Fruit fly (Drosophila melanogaster) whole organism: Measurements from ENCODE around the gene CG31288.

Experiments used
- CG8478 ChIP-seq: fragments of >200 bp; optimal IDR thresholded peaks from 2 replicates; lab custom pipeline; 2018; ENCODE audit warnings: inconsistent platforms
- Dll ChIP-seq: fragments of >200 bp; optimal IDR thresholded peaks from 2 replicates; lab custom pipeline; 2017
- EcR ChIP-seq, 2 experiments: fragments of >200 bp; optimal IDR thresholded peaks; 2 replicates each; lab custom pipeline; 2017; ENCODE audit warnings: missing biosample characterization in 2 of 2, missing genetic modification characterization in 2 of 2, missing genetic modification reagents in 2 of 2
- pan ChIP-seq: fragments of >200 bp; optimal IDR thresholded peaks from 2 replicates; lab custom pipeline; 2017
- psq ChIP-seq: fragments of >200 bp; optimal IDR thresholded peaks from 2 replicates; lab custom pipeline; 2017
- usp ChIP-seq: fragments of >200 bp; optimal IDR thresholded peaks from 2 replicates; lab custom pipeline; 2017; ENCODE audit warnings: missing biosample characterization, missing genetic modification characterization, mixed read lengths

CG31288 gene

DNA sequence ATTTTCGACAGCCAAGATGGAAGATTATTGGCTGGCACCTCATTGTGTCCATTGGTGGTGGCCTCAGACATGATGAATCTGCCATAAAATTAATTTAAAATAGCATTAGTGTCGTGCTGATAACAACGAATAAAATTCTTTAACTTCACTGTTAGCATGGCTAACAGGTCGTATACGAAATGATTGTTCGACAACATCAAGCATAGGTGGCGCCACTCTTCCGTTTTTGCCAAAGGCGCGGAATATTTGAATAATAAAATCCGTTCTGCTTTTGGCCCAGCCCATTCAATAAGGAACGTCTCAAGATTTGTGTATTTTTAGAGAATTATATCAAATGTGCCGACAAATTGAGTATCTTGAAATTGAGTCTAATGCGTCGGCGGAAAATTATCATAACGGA is 13.2 kb upstream of the CG31288 start:
- TF ChIP-seq EcR (GFP tag; optimal IDR thresholded peaks at IDR 0.05; lab: Kevin White, UChicago) (no peak), psq (lab: Kevin White, UChicago) (no peak)

DNA sequence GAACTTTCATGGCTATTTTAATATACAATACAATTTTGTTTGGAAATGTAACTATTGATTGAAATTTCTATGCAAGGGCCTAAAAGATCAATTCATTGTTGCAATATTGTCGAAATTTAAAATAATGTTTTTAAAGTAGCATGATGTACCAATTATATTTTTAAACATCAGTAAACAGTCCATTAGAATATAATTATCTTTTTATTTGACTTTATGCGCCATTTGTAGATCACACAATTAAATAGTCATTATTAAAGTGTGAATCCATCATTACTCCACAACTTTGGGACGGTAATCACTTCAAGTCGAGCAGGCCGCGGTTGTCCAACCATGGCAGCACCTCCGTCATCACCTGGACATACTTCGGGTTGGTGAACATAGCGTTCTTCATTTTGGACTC is 11.5 kb upstream of the CG31288 start, which contains the start of gene CG31099:
Gene CG31099 (minus strand): TSS at position 101 of the 400 bp plus-strand sequence.
- TF ChIP-seq CG8478 (lab: Kevin White, UChicago) (no peak), usp (GFP tag; lab: Kevin White, UChicago) (no peak), psq (lab: Kevin White, UChicago) (no peak), pan (lab: Kevin White, UChicago) (no peak), EcR (GFP tag; optimal IDR thresholded peaks at IDR 0.05; lab: Kevin White, UChicago) (no peak), Dll (lab: Kevin White, UChicago) (no peak)

DNA sequence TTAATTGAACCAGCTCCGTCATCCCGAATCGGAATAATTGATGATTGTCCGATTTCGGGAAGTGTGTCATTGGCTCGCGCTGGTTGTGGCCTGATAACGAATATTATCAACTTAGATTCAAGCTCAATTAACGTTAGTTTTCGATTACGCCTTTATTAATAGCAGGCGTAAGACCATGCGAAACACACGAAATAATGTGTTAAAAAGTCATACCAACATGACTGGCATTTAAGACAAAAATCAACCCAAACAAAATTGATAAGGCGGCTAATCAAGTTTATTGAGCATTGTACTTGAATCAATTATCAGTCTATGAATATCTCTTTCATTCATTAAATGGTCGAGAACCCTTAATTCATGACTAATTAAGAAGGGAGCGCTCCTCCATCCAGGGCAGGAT is 9.8 kb upstream of the CG31288 start:
- no peak for TF ChIP-seq pan (lab: Kevin White, UChicago)
- no peak for TF ChIP-seq EcR (GFP tag; optimal IDR thresholded peaks at IDR 0.05; lab: Kevin White, UChicago)
- no peak for TF ChIP-seq psq (lab: Kevin White, UChicago)
- TF ChIP-seq usp (GFP tag; lab: Kevin White, UChicago), result no peak
- no peak for TF ChIP-seq Dll (lab: Kevin White, UChicago)
- TF ChIP-seq CG8478 (lab: Kevin White, UChicago), result no peak

DNA sequence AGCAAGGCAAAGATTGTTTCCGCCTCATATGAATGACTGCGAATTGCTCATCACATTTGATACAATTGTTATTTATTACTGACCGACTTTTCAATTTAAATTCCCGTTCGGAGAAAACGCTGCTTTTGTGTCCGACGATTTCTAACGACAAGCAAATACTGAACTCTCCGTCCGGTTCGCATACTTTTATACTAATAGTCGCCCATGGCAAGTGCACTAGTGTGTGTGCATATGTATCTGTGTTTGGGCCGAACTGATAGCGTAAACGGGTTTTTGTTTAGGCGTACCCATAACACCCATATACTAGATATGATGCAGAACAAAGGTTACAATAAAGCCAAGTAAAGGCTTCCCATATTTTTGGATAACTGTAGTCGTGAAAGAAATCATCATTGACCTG is 8.9 kb upstream of the CG31288 start, which contains the start of gene CG10550:
Gene CG10550 (minus strand): TSS at position 164 of the 400 bp plus-strand sequence.
- TF ChIP-seq CG8478 (lab: Kevin White, UChicago) (no peak), pan (lab: Kevin White, UChicago) (no peak), usp (GFP tag; lab: Kevin White, UChicago) (no peak), psq (lab: Kevin White, UChicago) (no peak), Dll (lab: Kevin White, UChicago) (no peak), EcR (GFP tag; optimal IDR thresholded peaks at IDR 0.05; lab: Kevin White, UChicago) (no peak)

DNA sequence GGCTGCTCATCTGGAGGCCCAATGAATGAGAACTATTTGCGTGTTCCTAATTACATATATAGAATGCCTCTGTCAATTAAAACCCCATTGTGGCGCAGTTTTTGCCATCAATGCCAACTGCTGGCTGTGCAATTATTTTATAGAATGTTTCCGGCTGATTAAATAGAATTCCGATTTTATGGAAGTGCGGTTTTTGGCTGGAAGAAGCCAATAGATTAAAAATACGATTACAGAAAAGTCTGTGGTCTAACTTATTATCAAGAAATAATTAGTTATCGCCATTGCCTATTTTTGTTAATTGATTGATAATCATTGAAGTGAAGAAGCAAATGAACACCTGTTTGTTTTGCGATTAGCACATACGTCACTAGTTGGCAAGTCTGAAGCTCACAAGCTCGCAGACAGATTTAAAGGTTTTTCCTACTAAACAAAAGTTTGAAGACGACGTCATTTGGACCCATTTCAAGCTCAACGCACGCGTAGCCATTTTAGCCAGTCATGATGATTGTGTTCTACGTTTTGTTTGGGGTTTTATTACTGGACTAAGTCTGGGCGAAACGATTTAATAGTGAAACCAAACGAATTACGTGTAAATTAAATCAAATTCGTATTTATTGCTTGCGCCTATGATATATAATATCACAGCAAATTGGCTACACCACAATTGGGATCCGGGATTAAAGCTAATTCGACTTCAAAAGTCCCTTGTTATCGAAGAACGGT is 6.6 kb upstream of the CG31288 start:
- TF ChIP-seq usp (GFP tag; lab: Kevin White, UChicago), result no peak
- no peak for TF ChIP-seq pan (lab: Kevin White, UChicago)
- TF ChIP-seq psq (lab: Kevin White, UChicago), result no peak
- TF ChIP-seq Dll (lab: Kevin White, UChicago), result no peak
- no peak for TF ChIP-seq EcR (GFP tag; optimal IDR thresholded peaks at IDR 0.05; lab: Kevin White, UChicago)

DNA sequence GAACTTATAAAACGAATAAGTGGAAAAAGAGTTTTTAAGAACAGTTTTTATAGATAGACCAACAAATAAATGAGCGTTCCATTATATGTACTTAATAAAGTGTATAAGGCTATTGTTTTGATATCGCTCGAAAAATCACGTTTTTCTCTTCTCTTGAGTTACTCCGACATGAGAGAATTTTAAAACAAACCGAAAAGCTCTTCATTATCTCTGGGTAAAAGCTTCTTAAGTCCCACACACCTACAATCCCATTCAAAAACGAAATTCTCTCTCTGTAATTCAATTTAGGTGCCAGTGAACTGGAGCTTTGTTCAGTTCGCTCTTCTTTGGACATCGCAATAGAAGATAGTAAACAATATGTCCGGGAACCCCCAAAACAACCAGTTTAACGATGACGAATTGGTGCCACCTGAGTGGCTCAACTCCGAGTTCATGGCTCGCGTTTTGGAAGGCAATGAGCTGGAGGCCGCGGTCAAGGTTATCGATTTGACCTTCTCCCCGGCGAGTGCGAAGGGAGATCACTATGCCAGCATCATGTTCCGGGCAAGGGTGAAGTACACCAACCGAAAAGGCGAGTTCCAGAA is 4.6 kb upstream of the CG31288 start, which contains the start of gene CG31436:
Gene CG31436 (plus strand): TSS at position 281 of the 584 bp plus-strand sequence.
- no peak for TF ChIP-seq pan (lab: Kevin White, UChicago)
- TF ChIP-seq EcR (GFP tag; optimal IDR thresholded peaks at IDR 0.05; lab: Kevin White, UChicago), result no peak
- no peak for TF ChIP-seq psq (lab: Kevin White, UChicago)

DNA sequence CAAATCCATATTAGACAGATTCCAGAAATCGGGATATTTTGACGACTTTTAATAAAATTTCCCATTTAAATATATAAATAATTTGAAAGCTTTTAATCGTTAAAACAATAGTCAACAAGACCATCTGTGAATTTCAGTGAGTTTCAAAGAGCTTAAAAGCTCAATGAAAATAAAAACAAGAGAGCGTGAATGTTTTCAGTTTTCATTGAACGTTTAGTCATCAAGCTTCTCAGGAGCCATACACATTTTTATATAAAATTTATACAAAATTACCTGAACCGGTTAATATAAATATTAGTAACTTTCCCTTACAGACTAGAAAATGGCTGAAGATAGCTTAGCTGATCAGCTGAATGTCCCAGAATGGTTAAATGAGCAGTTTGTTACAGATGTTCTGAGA is 2.9 kb upstream of the CG31288 start, which contains the start of gene CG31370:
Gene CG31370 (plus strand): TSS at position 226 of the 400 bp plus-strand sequence.
- TF ChIP-seq Dll (lab: Kevin White, UChicago) (no peak), CG8478 (lab: Kevin White, UChicago) (no peak), pan (lab: Kevin White, UChicago) (no peak), EcR (GFP tag; optimal IDR thresholded peaks at IDR 0.05; lab: Kevin White, UChicago) (no peak), usp (GFP tag; lab: Kevin White, UChicago) (no peak), psq (lab: Kevin White, UChicago) (no peak)

DNA sequence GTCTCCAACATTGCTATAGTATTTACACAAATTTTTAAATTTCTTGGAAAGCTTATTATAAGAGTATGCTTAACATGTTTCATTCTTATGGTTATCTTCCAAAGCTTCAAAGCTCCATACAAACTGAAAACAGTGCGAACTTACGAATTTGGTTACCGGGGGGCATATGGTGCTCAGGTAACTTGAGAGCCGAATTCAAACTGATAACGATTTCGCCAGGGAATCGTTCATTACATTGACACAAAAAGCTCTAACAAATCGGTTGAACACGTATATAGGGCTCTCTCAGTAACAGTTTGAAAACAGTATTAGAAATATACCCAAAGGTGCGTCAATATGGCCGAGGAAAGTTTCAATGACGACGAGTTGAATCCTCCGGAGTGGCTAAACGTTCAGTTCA is 1.2 kb upstream of the CG31288 start, which contains the start of gene CG13659:
Gene CG13659 (plus strand): TSS at position 317 of the 400 bp plus-strand sequence.
- no peak for TF ChIP-seq pan (lab: Kevin White, UChicago)
- no peak for TF ChIP-seq CG8478 (lab: Kevin White, UChicago)
- no peak for TF ChIP-seq usp (GFP tag; lab: Kevin White, UChicago)
- no peak for TF ChIP-seq EcR (GFP tag; optimal IDR thresholded peaks at IDR 0.05; lab: Kevin White, UChicago)
- TF ChIP-seq Dll (lab: Kevin White, UChicago), result no peak
- TF ChIP-seq psq (lab: Kevin White, UChicago), result no peak

DNA sequence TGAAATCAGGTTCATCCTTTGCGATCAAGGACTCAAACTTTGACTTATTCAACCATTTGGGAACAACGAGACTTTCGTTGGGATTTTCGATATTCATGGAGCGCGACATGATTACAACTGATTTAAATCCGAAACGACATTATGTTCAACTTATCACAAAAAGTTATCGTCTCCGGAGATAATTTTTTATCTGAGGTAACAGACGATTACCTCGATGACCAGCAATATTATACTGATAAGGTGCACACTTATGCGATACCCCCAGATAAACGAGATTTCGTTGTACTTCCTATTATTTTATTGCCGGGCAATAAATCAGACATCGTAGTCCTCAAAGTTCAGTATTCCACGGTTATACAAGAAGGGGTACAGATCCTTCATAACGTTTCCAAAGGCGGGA is 1.7 kb downstream of the CG31288 start, which contains the start of gene CG31097:
Gene CG31097 (minus strand): TSS at position 101 of the 400 bp plus-strand sequence.
- TF ChIP-seq psq (lab: Kevin White, UChicago) (no peak), pan (lab: Kevin White, UChicago) (no peak), EcR (GFP tag; optimal IDR thresholded peaks at IDR 0.05; lab: Kevin White, UChicago) (no peak), CG8478 (lab: Kevin White, UChicago) (no peak), Dll (lab: Kevin White, UChicago) (no peak), usp (GFP tag; lab: Kevin White, UChicago) (no peak)

DNA sequence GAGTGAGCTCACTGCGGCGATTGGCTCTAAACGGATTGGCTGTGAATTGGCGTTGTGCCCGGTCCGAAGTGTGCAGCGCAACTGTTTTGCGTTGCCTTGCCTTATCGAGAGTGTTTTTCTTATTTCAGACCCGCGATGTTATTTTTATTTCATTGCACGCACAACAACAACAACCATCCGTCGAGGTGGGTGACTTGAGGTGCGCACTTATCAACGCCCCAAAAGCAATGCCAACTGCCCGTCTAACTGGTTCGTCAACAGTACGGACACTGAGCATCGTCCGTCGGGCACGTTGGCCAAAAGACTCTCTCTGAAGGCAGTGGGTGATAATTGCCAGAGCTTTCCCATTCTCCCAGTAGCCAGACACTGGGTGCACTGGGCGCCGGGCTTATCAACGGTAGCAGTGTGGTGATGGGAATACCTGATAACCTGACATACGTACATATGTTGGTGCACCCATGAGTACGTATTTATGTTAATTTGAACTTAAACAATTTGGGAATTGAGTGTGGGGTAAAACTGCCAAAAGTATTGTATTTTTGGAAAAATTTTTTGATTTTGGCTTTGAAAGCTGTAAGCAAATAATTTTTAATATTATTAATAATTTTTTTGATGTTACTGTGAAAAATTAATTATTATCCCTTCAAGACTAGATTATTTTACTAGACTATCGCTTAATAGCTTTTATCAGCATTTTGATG is 3.9 kb downstream of the CG31288 start, which contains the start of gene CG31102:
Gene CG31102 (minus strand): TSS at position 275 of the 701 bp plus-strand sequence.
- TF ChIP-seq usp (GFP tag; lab: Kevin White, UChicago) (no peak), psq (lab: Kevin White, UChicago) (no peak), Dll (lab: Kevin White, UChicago) (no peak), CG8478 (lab: Kevin White, UChicago) (no peak), EcR (GFP tag; optimal IDR thresholded peaks at IDR 0.05; lab: Kevin White, UChicago) (no peak), pan (lab: Kevin White, UChicago) (no peak)
